Worm (Caenorhabditis elegans) whole organism, midembryonic: ENCODE data around the gene K08H2.4.

Experiments used
- T22C8.4 ChIP-seq: fragments of 200-800 bp; sonication (Bioruptor generic); IDR thresholded peaks from 2 replicates; pipeline ENCODE4 v1.3.6; 2022; ENCODE audit warnings: missing genetic modification characterization, missing compliant biosample characterization
- cog-1 ChIP-seq: sonication (generic microtip); optimal IDR thresholded peaks from 2 replicates; lab custom pipeline; 2016; ENCODE audit warnings: missing genetic modification characterization, missing compliant biosample characterization
- flt-1 ChIP-seq: fragments of 200-800 bp; sonication (Bioruptor generic); IDR thresholded peaks from 2 replicates; pipeline ENCODE4 v1.3.6; 2022; ENCODE audit warnings: missing genetic modification characterization, missing compliant biosample characterization
- klf-2 ChIP-seq: fragments of 200-800 bp; sonication (Bioruptor generic); conservative IDR thresholded peaks from 2 replicates; pipeline ENCODE4 v1.3.6; 2022; ENCODE audit warnings: missing genetic modification reagents, missing genetic modification characterization, missing compliant biosample characterization
- ztf-23 ChIP-seq: fragments of 200-800 bp; sonication (Bioruptor generic); IDR thresholded peaks from 2 replicates; pipeline ENCODE4 v1.3.6; 2022; ENCODE audit warnings: missing genetic modification reagents, missing genetic modification characterization, missing compliant biosample characterization
- ztf-29 ChIP-seq: fragments of 200-800 bp; sonication (Bioruptor generic); IDR thresholded peaks from 2 replicates; pipeline ENCODE4 v1.3.6; 2022; ENCODE audit warnings: missing genetic modification reagents, missing genetic modification characterization, missing compliant biosample characterization

- no peak for TF ChIP-seq klf-2 (GFP tag; lab: Robert Waterston, UW)
- no peak for TF ChIP-seq flt-1 (GFP tag; lab: Robert Waterston, UW)
- no peak for TF ChIP-seq ztf-29 (GFP tag; lab: Robert Waterston, UW)
- TF ChIP-seq T22C8.4 (GFP tag; lab: Robert Waterston, UW): no peak
- TF ChIP-seq cog-1: peak; percentile 17
- TF ChIP-seq ztf-23: no peak
Measured at ce11 chrX:13225111-13225905, 13.0 kb upstream of the K08H2.4 start.
